Fruit fly (Drosophila melanogaster): ENCODE data around the gene CG15465.
A peak's percentile ranks its signal among the peaks of the same experiment; 100 is the strongest.

CG15465 gene

DNA sequence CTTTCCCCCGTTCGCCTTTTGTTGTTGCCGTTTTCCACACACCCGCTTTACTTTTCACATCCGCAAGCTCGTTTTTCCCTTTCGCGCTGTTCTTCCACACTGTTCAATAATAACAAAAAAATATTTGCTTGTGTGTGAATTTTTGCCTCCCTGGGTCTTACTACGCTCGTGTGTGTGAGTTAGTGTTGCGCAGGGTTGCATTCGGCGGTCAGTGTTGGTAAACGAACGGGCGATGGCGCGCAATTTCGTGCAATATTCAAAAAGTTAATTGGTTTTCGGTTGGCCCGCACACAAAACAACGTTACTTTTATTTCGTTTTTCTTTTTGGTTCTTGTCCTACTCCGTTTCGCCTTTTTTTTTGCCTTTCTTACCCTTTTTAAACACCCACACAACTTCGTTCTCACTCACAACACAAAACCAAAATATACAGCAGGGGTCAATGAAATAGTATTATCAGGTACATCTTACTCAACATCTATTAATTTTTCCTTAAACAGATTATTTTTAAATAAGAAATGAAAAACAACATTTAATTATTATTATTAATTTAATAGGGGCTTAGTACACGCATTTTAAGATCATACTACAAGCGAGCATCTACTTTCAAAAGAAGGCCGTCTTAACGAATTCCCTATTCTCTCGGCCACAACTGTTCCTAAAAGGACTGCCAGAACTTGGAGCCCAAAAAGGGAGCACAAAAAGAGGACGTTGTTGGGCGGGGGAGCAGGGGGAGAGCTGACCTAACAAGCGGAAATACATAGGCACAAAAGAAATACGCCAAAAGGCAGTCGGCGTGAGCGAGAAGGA lies 2.5 kb upstream of the CG15465 start (continued):
- TF ChIP-seq amos (GFP tag; IDR thresholded peaks at IDR 0.05; ENCODE audit: partially characterized antibody), result peak; percentile 35; the same call in 1 of the 2 replicates
- peak; percentile 31 for TF ChIP-seq Sry-δ (GFP tag; optimal IDR thresholded peaks at IDR 0.05)
- TF ChIP-seq chinmo (GFP tag; IDR thresholded peaks at IDR 0.05; ENCODE audit: partially characterized antibody), result 0 out of 4 replicates have a peak, but pooled peaks have one; percentile 59
- peak; percentile 41 for TF ChIP-seq CG16863 (GFP tag; optimal IDR thresholded peaks at IDR 0.05)
- TF ChIP-seq CG9876 (GFP tag; optimal IDR thresholded peaks at IDR 0.05), result peak; percentile 4
- TF ChIP-seq org-1 (GFP tag; optimal IDR thresholded peaks at IDR 0.05), result no peak
- TF ChIP-seq psq (GFP tag; optimal IDR thresholded peaks at IDR 0.05), result peak; percentile 49
- no peak for TF ChIP-seq insv (GFP tag; optimal IDR thresholded peaks at IDR 0.05)
- peak; percentile 45 for TF ChIP-seq CHES-1-like (GFP tag; optimal IDR thresholded peaks at IDR 0.05)
- TF ChIP-seq jumu (GFP tag; optimal IDR thresholded peaks at IDR 0.05), result peak; percentile 34
- TF ChIP-seq CG2120 (GFP tag; optimal IDR thresholded peaks at IDR 0.05), result peak; percentile 68
- TF ChIP-seq CG17385 (GFP tag; optimal IDR thresholded peaks at IDR 0.05), result peak; percentile 86
- peak; percentile 12; the same call in 1 of the 3 replicates for TF ChIP-seq zfh1 (GFP tag; IDR thresholded peaks at IDR 0.05)
- peak; percentile 28 for TF ChIP-seq chn (GFP tag; optimal IDR thresholded peaks at IDR 0.05)
- TF ChIP-seq CG14710 (tag; optimal IDR thresholded peaks at IDR 0.05), result peak; percentile 29
- no peak for TF ChIP-seq da (GFP tag; optimal IDR thresholded peaks at IDR 0.05)
- TF ChIP-seq sd (tag; optimal IDR thresholded peaks at IDR 0.05), result no peak
- no peak for TF ChIP-seq HmgD (GFP tag; optimal IDR thresholded peaks at IDR 0.05)
- peak; percentile 13 for TF ChIP-seq Lhr (GFP tag; optimal IDR thresholded peaks at IDR 0.05)
- TF ChIP-seq CG7745 (tag; optimal IDR thresholded peaks at IDR 0.05), result no peak
- TF ChIP-seq Pdp1 (GFP tag; optimal IDR thresholded peaks at IDR 0.05), result peak; percentile 8 to 15
- peak; percentile 37; the same call in 1 of the 2 replicates for TF ChIP-seq slbo (GFP tag; IDR thresholded peaks at IDR 0.05)
- peak; percentile 55 for TF ChIP-seq CG9609 (GFP tag; optimal IDR thresholded peaks at IDR 0.05)
- TF ChIP-seq Atf6 (GFP tag; IDR thresholded peaks at IDR 0.05), result no peak
- no peak for TF ChIP-seq Trl (optimal IDR thresholded peaks at IDR 0.05)
- TF ChIP-seq Trl (GFP tag; optimal IDR thresholded peaks at IDR 0.05), result peak; percentile 2
- TF ChIP-seq CG42726 (GFP tag; IDR thresholded peaks at IDR 0.05; ENCODE audit: partially characterized antibody), result no peak
- TF ChIP-seq Dp (GFP tag; optimal IDR thresholded peaks at IDR 0.05), result peak; percentile 90
- TF ChIP-seq hbn (GFP tag; IDR thresholded peaks at IDR 0.05; ENCODE audit: partially characterized antibody), result 0 out of 2 replicates have a peak, but pooled peaks have one; percentile 26
- TF ChIP-seq CG1529 (GFP tag; optimal IDR thresholded peaks at IDR 0.05), result no peak
- peak; percentile 56 for TF ChIP-seq CG10147 (GFP tag; optimal IDR thresholded peaks at IDR 0.05)
- peak; percentile 32 for TF ChIP-seq shn (GFP tag; optimal IDR thresholded peaks at IDR 0.05)
- TF ChIP-seq her (GFP tag; optimal IDR thresholded peaks at IDR 0.05), result peak; percentile 65
- TF ChIP-seq Hr51 (GFP tag; optimal IDR thresholded peaks at IDR 0.05), result peak in 1 of 2 experiments; percentile 60
- TF ChIP-seq Optix (GFP tag; IDR thresholded peaks at IDR 0.05), result no peak
- peak; percentile 56 for TF ChIP-seq CG9932 (GFP tag; IDR thresholded peaks at IDR 0.05)
- peak; percentile 38 for TF ChIP-seq mam (GFP tag; optimal IDR thresholded peaks at IDR 0.05)
- peak; percentile 33 for TF ChIP-seq CG3163 (GFP tag; optimal IDR thresholded peaks at IDR 0.05)
- peak; percentile 25 for TF ChIP-seq repo (GFP tag; optimal IDR thresholded peaks at IDR 0.05)
- no peak for TF ChIP-seq CG8290 (GFP tag; optimal IDR thresholded peaks at IDR 0.05)
- peak in 1 of 2 experiments; percentile 82 for TF ChIP-seq CG8290 (tag; optimal IDR thresholded peaks at IDR 0.05)
- TF ChIP-seq Ets65A (GFP tag), result peak; percentile 86
- TF ChIP-seq CG17568 (GFP tag; optimal IDR thresholded peaks at IDR 0.05), result no peak
- TF ChIP-seq Drgx (GFP tag; IDR thresholded peaks at IDR 0.05), result no peak
- peak; percentile 69; the same call in 1 of the 3 replicates for TF ChIP-seq CG11456 (GFP tag; IDR thresholded peaks at IDR 0.05)
- peak; percentile 6 for TF ChIP-seq Xbp1 (GFP tag; optimal IDR thresholded peaks at IDR 0.05)
- TF ChIP-seq HmgZ (tag; optimal IDR thresholded peaks at IDR 0.05), result peak; percentile 56
- TF ChIP-seq trh (GFP tag; optimal IDR thresholded peaks at IDR 0.05), result no peak
- TF ChIP-seq NFAT (GFP tag; IDR thresholded peaks at IDR 0.05), result peak; percentile 50
- TF ChIP-seq Antp (GFP tag; optimal IDR thresholded peaks at IDR 0.05), result peak; percentile 32
